Fruit fly (Drosophila melanogaster) whole organism, embryonic: Measurements from ENCODE around the gene CG5509.

Source experiments
- Aef1 ChIP-seq: fragments of 200-800 bp; sonication (Bioruptor generic); IDR thresholded peaks from 3 replicates; pipeline ENCODE4 v1.3.6; 2022; ENCODE audit warnings: missing biosample characterization, missing genetic modification characterization
- B-H1 ChIP-seq: fragments of 200-800 bp; sonication (Bioruptor generic); IDR thresholded peaks from 3 replicates; pipeline ENCODE4 v1.3.6; 2022; ENCODE audit warnings: missing biosample characterization, missing genetic modification characterization
- Bgb ChIP-seq: fragments of 200-800 bp; sonication (Bioruptor generic); IDR thresholded peaks from 2 replicates; pipeline ENCODE4 v1.3.6; 2022; ENCODE audit warnings: missing biosample characterization, missing genetic modification characterization; ENCODE audit not compliant: partially characterized antibody
- CG10321 ChIP-seq: fragments of 200-800 bp; sonication (Bioruptor generic); IDR thresholded peaks from 2 replicates; pipeline ENCODE4 v1.3.6; 2022; ENCODE audit warnings: missing biosample characterization, missing genetic modification characterization
- CG11093 ChIP-seq: fragments of 200-800 bp; sonication (Bioruptor generic); IDR thresholded peaks from 3 replicates; pipeline ENCODE4 v1.3.6; 2022; ENCODE audit warnings: missing biosample characterization, missing genetic modification characterization
- CG11560 ChIP-seq: fragments of 200-800 bp; sonication (Bioruptor generic); IDR thresholded peaks from 3 replicates; pipeline ENCODE4 v1.3.6; 2022; ENCODE audit warnings: missing biosample characterization, missing genetic modification characterization
- CG12219 ChIP-seq: fragments of 200-800 bp; sonication (Bioruptor generic); optimal IDR thresholded peaks from 3 replicates; lab custom pipeline; 2018; ENCODE audit warnings: missing biosample characterization, mild to moderate bottlenecking, missing genetic modification characterization
- CG12299 ChIP-seq: fragments of 200-800 bp; sonication (Bioruptor generic); optimal IDR thresholded peaks from 2 replicates; lab custom pipeline; 2018; ENCODE audit warnings: missing biosample characterization, mild to moderate bottlenecking, missing genetic modification characterization
- CG12391 ChIP-seq: fragments of 200-800 bp; sonication (Bioruptor generic); optimal IDR thresholded peaks from 3 replicates; lab custom pipeline; 2018; ENCODE audit warnings: missing biosample characterization, mild to moderate bottlenecking, missing genetic modification characterization, moderate library complexity
- CG12942 ChIP-seq: fragments of 200-800 bp; sonication (Bioruptor generic); optimal IDR thresholded peaks from 3 replicates; lab custom pipeline; 2016; ENCODE audit warnings: missing biosample characterization, missing genetic modification characterization
- CG15601 ChIP-seq: fragments of 200-800 bp; sonication (Bioruptor generic); optimal IDR thresholded peaks from 3 replicates; lab custom pipeline; 2019; ENCODE audit warnings: missing biosample characterization, mild to moderate bottlenecking, missing genetic modification characterization, moderate library complexity
- CG16863 ChIP-seq: fragments of 200-800 bp; sonication (Bioruptor generic); optimal IDR thresholded peaks from 3 replicates; lab custom pipeline; 2016; ENCODE audit warnings: missing biosample characterization, missing genetic modification characterization
- CG17612 ChIP-seq: fragments of 200-800 bp; sonication (Bioruptor generic); IDR thresholded peaks from 2 replicates; pipeline ENCODE4 v1.3.6; 2022; ENCODE audit warnings: missing biosample characterization, missing genetic modification characterization
- CG3407 ChIP-seq: fragments of 200-800 bp; sonication (Bioruptor generic); optimal IDR thresholded peaks from 2 replicates; lab custom pipeline; 2018; ENCODE audit warnings: missing biosample characterization, mild to moderate bottlenecking, missing genetic modification characterization
- CG4282 ChIP-seq: fragments of 200-800 bp; sonication (Bioruptor generic); optimal IDR thresholded peaks from 2 replicates; lab custom pipeline; 2016; ENCODE audit warnings: missing biosample characterization, missing genetic modification characterization
- CG7928 ChIP-seq: fragments of 200-800 bp; sonication (Bioruptor generic); optimal IDR thresholded peaks from 2 replicates; lab custom pipeline; 2017; ENCODE audit warnings: missing biosample characterization, mild to moderate bottlenecking, missing genetic modification characterization
- CG8281 ChIP-seq: fragments of 200-800 bp; sonication (Bioruptor generic); optimal IDR thresholded peaks from 2 replicates; lab custom pipeline; 2018; ENCODE audit warnings: missing biosample characterization, mild to moderate bottlenecking, missing genetic modification characterization, moderate library complexity
- CG8388 ChIP-seq: fragments of 200-800 bp; sonication (Bioruptor generic); optimal IDR thresholded peaks from 2 replicates; lab custom pipeline; 2019; ENCODE audit warnings: missing biosample characterization, mild to moderate bottlenecking, missing genetic modification characterization, moderate library complexity
- CG9437 ChIP-seq: fragments of 200-800 bp; sonication (Bioruptor generic); optimal IDR thresholded peaks from 2 replicates; lab custom pipeline; 2018; ENCODE audit warnings: missing biosample characterization, mild to moderate bottlenecking, missing genetic modification characterization
- Chrac-16 ChIP-seq: fragments of 200-800 bp; sonication (Bioruptor generic); optimal IDR thresholded peaks from 3 replicates; lab custom pipeline; 2016; ENCODE audit warnings: missing biosample characterization, missing genetic modification characterization
- Dad ChIP-seq: fragments of 200-800 bp; sonication (Bioruptor generic); optimal IDR thresholded peaks from 3 replicates; lab custom pipeline; 2016; ENCODE audit warnings: missing biosample characterization, missing genetic modification characterization
- Dp ChIP-seq: fragments of 200-800 bp; sonication (Bioruptor generic); optimal IDR thresholded peaks from 2 replicates; lab custom pipeline; 2018; ENCODE audit warnings: missing biosample characterization, mild to moderate bottlenecking, missing genetic modification characterization, moderate library complexity
- Eip74EF ChIP-seq, 2 experiments: fragments of 200-800 bp in 1 of 2; fragments of >200 bp in 1 of 2; sonication (Bioruptor generic) in 1 of 2; optimal IDR thresholded peaks; 2 replicates each; lab custom pipeline; 2017 to 2019; ENCODE audit warnings: missing biosample characterization in 2 of 2, missing genetic modification characterization in 2 of 2, mild to moderate bottlenecking in 1 of 2, moderate library complexity in 1 of 2
- HLH54F ChIP-seq: fragments of 200-800 bp; sonication (Bioruptor generic); optimal IDR thresholded peaks from 3 replicates; lab custom pipeline; 2016; ENCODE audit warnings: missing biosample characterization, missing genetic modification characterization
- Lpt ChIP-seq: fragments of >200 bp; optimal IDR thresholded peaks from 2 replicates; lab custom pipeline; 2018; ENCODE audit warnings: missing biosample characterization, missing genetic modification characterization
- MESR4 ChIP-seq: fragments of 200-800 bp; sonication (Bioruptor generic); optimal IDR thresholded peaks from 2 replicates; lab custom pipeline; 2018; ENCODE audit warnings: missing biosample characterization, mild to moderate bottlenecking, missing genetic modification characterization, moderate library complexity
- Max ChIP-seq: fragments of 200-800 bp; sonication (Bioruptor generic); optimal IDR thresholded peaks from 2 replicates; lab custom pipeline; 2016; ENCODE audit warnings: missing biosample characterization, mild to moderate bottlenecking, missing genetic modification characterization
- ara ChIP-seq: fragments of 200-800 bp; sonication (Bioruptor generic); IDR thresholded peaks from 2 replicates; pipeline ENCODE4 v1.3.6; 2022; ENCODE audit warnings: missing biosample characterization, missing genetic modification characterization
- chn ChIP-seq: fragments of 200-800 bp; sonication (Bioruptor generic); optimal IDR thresholded peaks from 2 replicates; lab custom pipeline; 2016; ENCODE audit warnings: missing biosample characterization, missing genetic modification characterization
- croc ChIP-seq: fragments of 200-800 bp; sonication (Bioruptor generic); conservative IDR thresholded peaks from 3 replicates; pipeline ENCODE4 v1.3.6; 2022; ENCODE audit warnings: missing biosample characterization, missing genetic modification characterization
- dmrt11E ChIP-seq: fragments of 200-800 bp; sonication (Bioruptor generic); optimal IDR thresholded peaks from 3 replicates; lab custom pipeline; 2018; ENCODE audit warnings: missing biosample characterization, mild to moderate bottlenecking, missing genetic modification characterization, moderate library complexity
- gsb-n ChIP-seq: fragments of 200-800 bp; sonication (Bioruptor generic); optimal IDR thresholded peaks from 3 replicates; lab custom pipeline; 2018; ENCODE audit warnings: missing biosample characterization, mild to moderate bottlenecking, missing genetic modification characterization
- hb ChIP-seq: fragments of 200-800 bp; sonication (Bioruptor generic); IDR thresholded peaks from 3 replicates; pipeline ENCODE4 v1.3.6; 2022; ENCODE audit warnings: missing biosample characterization, missing genetic modification characterization; ENCODE audit not compliant: partially characterized antibody
- kni ChIP-seq: fragments of 200-800 bp; sonication (Bioruptor generic); optimal IDR thresholded peaks from 3 replicates; lab custom pipeline; 2017; ENCODE audit warnings: mild to moderate bottlenecking, missing biosample characterization, missing genetic modification reagents, missing genetic modification characterization
- lab ChIP-seq: fragments of 200-800 bp; sonication (Bioruptor generic); optimal IDR thresholded peaks from 3 replicates; lab custom pipeline; 2017; ENCODE audit warnings: missing biosample characterization, missing genetic modification characterization, mild to moderate bottlenecking, moderate library complexity, missing genetic modification reagents
- luna ChIP-seq: fragments of 200-800 bp; sonication (Bioruptor generic); optimal IDR thresholded peaks from 2 replicates; lab custom pipeline; 2016; ENCODE audit warnings: missing biosample characterization, missing genetic modification characterization
- mirr ChIP-seq: fragments of 200-800 bp; sonication (Bioruptor generic); optimal IDR thresholded peaks from 3 replicates; lab custom pipeline; 2018; ENCODE audit warnings: missing biosample characterization, mild to moderate bottlenecking, missing genetic modification characterization
- nom ChIP-seq: fragments of 200-800 bp; sonication (Bioruptor generic); optimal IDR thresholded peaks from 2 replicates; lab custom pipeline; 2017; ENCODE audit warnings: missing biosample characterization, missing genetic modification characterization, mild to moderate bottlenecking, moderate library complexity, missing genetic modification reagents
- oc ChIP-seq: fragments of 200-800 bp; sonication (Bioruptor generic); optimal IDR thresholded peaks from 2 replicates; lab custom pipeline; 2018; ENCODE audit warnings: missing biosample characterization, mild to moderate bottlenecking, missing genetic modification characterization, moderate library complexity
- pan ChIP-seq, 4 experiments: fragments of >200 bp in 3 of 4; fragments of 200-800 bp in 1 of 4; sonication (Bioruptor generic) in 1 of 4; optimal IDR thresholded peaks in 3 of 4; IDR thresholded peaks in 1 of 4; 2 replicates each; pipeline versions ENCODE4 v1.3.6 to Lab custom; 2017 to 2022; ENCODE audit warnings: missing biosample characterization in 2 of 4, missing genetic modification characterization in 2 of 4, mixed read lengths in 1 of 4
- pnt ChIP-seq: fragments of 200-800 bp; sonication (Bioruptor generic); optimal IDR thresholded peaks from 3 replicates; lab custom pipeline; 2016; ENCODE audit warnings: missing biosample characterization, missing genetic modification characterization
- sc ChIP-seq, 3 experiments: fragments of >200 bp in 2 of 3; fragments of 200-800 bp in 1 of 3; sonication (Bioruptor generic) in 1 of 3; optimal IDR thresholded peaks; 2 replicates in 2 of 3; 3 replicates in 1 of 3; lab custom pipeline; 2017; ENCODE audit warnings: mild to moderate bottlenecking in 1 of 3, missing biosample characterization in 1 of 3, missing genetic modification characterization in 1 of 3, missing genetic modification reagents in 1 of 3
- sim ChIP-seq: fragments of 200-800 bp; sonication (Bioruptor generic); IDR thresholded peaks from 2 replicates; pipeline ENCODE4 v1.3.6; 2022; ENCODE audit warnings: missing biosample characterization, missing genetic modification characterization
- slp2 ChIP-seq: fragments of 200-800 bp; sonication (Bioruptor generic); optimal IDR thresholded peaks from 2 replicates; lab custom pipeline; 2016; ENCODE audit warnings: missing biosample characterization, missing genetic modification characterization
- so ChIP-seq: fragments of 200-800 bp; sonication (Bioruptor generic); IDR thresholded peaks from 3 replicates; pipeline ENCODE4 v1.3.6; 2022; ENCODE audit warnings: missing biosample characterization, missing genetic modification characterization
- tna ChIP-seq: fragments of 200-800 bp; sonication (Bioruptor generic); IDR thresholded peaks from 2 replicates; pipeline ENCODE4 v1.3.6; 2022; ENCODE audit warnings: missing biosample characterization, missing genetic modification characterization; ENCODE audit not compliant: partially characterized antibody
- trem ChIP-seq: fragments of 200-800 bp; optimal IDR thresholded peaks from 3 replicates; lab custom pipeline; 2019; ENCODE audit warnings: missing biosample characterization, mild to moderate bottlenecking, missing genetic modification characterization, moderate library complexity
- ttk ChIP-seq: fragments of 200-800 bp; sonication (Bioruptor generic); IDR thresholded peaks from 2 replicates; pipeline ENCODE4 v2.1.2; 2022; ENCODE audit warnings: missing biosample characterization, missing genetic modification characterization
- vfl ChIP-seq: fragments of 200-800 bp; sonication (Bioruptor generic); optimal IDR thresholded peaks from 2 replicates; lab custom pipeline; 2016; ENCODE audit warnings: missing biosample characterization, missing genetic modification characterization

Gene CG5509

dm6 chr3R:12456370-12456940 is 4.2 kb downstream of the CG5509 start, which contains the start of gene trus (continued):
- TF ChIP-seq chn, result no peak
- no peak for TF ChIP-seq pnt
- TF ChIP-seq oc (tag; lab: Kevin White, UChicago), result no peak
- TF ChIP-seq hb (GFP tag; lab: Robert Waterston, UW), result peak; percentile 70; the same call in 2 of the 3 replicates
- TF ChIP-seq slp2 (GFP tag; lab: Kevin White, UChicago), result no peak
- TF ChIP-seq CG12219 (GFP tag; lab: Kevin White, UChicago), result no peak
- TF ChIP-seq tna, result peak; percentile 82
- TF ChIP-seq B-H1 (GFP tag; lab: Robert Waterston, UW), result no peak
- no peak for TF ChIP-seq CG3407 (GFP tag; lab: Kevin White, UChicago)
- TF ChIP-seq CG12391 (tag; lab: Kevin White, UChicago), result no peak
- no peak for TF ChIP-seq Chrac-16 (GFP tag; lab: Kevin White, UChicago)
- no peak for TF ChIP-seq CG8281 (tag; lab: Kevin White, UChicago)
- no peak for TF ChIP-seq ara
- no peak for TF ChIP-seq ttk
- TF ChIP-seq CG12942, result no peak
- no peak for TF ChIP-seq sim
- TF ChIP-seq lab (GFP tag; lab: Kevin White, UChicago), result no peak
- TF ChIP-seq CG16863 (GFP tag; lab: Kevin White, UChicago), result no peak
- TF ChIP-seq Dp (GFP tag; lab: Kevin White, UChicago), result peak; percentile 87
- TF ChIP-seq trem (tag; lab: Kevin White, UChicago), result peak; percentile 39
- no peak for TF ChIP-seq Eip74EF (GFP tag; optimal IDR thresholded peaks at IDR 0.05; lab: Kevin White, UChicago)
- peak; percentile 79 for TF ChIP-seq MESR4 (GFP tag; lab: Kevin White, UChicago)
- no peak for TF ChIP-seq CG4282 (GFP tag; lab: Kevin White, UChicago)
- peak; percentile 94 for TF ChIP-seq CG11560
- TF ChIP-seq Max (GFP tag; lab: Kevin White, UChicago), result no peak
- TF ChIP-seq Aef1 (GFP tag; lab: Robert Waterston, UW), result no peak
- TF ChIP-seq pan (optimal IDR thresholded peaks at IDR 0.05; lab: Kevin White, UChicago), result no peak
- no peak for TF ChIP-seq pan (GFP tag; optimal IDR thresholded peaks at IDR 0.05 in 1 of 2, IDR thresholded peaks at IDR 0.05 in 1 of 2)
- no peak for TF ChIP-seq kni (GFP tag; lab: Kevin White, UChicago)
- TF ChIP-seq so (GFP tag; lab: Robert Waterston, UW), result no peak
- no peak for TF ChIP-seq CG12299 (tag; lab: Kevin White, UChicago)
- no peak for TF ChIP-seq HLH54F
- no peak for TF ChIP-seq mirr (GFP tag; lab: Kevin White, UChicago)
- TF ChIP-seq sc (optimal IDR thresholded peaks at IDR 0.05; lab: Kevin White, UChicago), result no peak
- no peak for TF ChIP-seq sc (GFP tag; optimal IDR thresholded peaks at IDR 0.05; lab: Kevin White, UChicago)
- no peak for TF ChIP-seq CG10321 (GFP tag; lab: Robert Waterston, UW)
- TF ChIP-seq CG8388 (GFP tag; lab: Kevin White, UChicago), result no peak
- TF ChIP-seq Dad (GFP tag; lab: Kevin White, UChicago), result no peak
- no peak for TF ChIP-seq CG11093 (GFP tag; lab: Robert Waterston, UW)
- TF ChIP-seq Lpt, result no peak
- no peak for TF ChIP-seq vfl (GFP tag; lab: Kevin White, UChicago)
- no peak for TF ChIP-seq luna (GFP tag; lab: Kevin White, UChicago)
- TF ChIP-seq Bgb (GFP tag; lab: Robert Waterston, UW), result peak; percentile 89
- TF ChIP-seq CG15601 (tag; lab: Kevin White, UChicago), result peak; percentile 89
- no peak for TF ChIP-seq nom (GFP tag; lab: Kevin White, UChicago)
- TF ChIP-seq croc, result no peak
- TF ChIP-seq CG7928, result no peak
- no peak for TF ChIP-seq CG9437 (GFP tag; lab: Kevin White, UChicago)
- no peak for TF ChIP-seq gsb-n
- TF ChIP-seq dmrt11E (tag; lab: Kevin White, UChicago), result no peak
- TF ChIP-seq CG17612 (GFP tag; lab: Robert Waterston, UW), result no peak
